Fruit fly (Drosophila melanogaster): ENCODE data around the gene CG33290.

DNA sequence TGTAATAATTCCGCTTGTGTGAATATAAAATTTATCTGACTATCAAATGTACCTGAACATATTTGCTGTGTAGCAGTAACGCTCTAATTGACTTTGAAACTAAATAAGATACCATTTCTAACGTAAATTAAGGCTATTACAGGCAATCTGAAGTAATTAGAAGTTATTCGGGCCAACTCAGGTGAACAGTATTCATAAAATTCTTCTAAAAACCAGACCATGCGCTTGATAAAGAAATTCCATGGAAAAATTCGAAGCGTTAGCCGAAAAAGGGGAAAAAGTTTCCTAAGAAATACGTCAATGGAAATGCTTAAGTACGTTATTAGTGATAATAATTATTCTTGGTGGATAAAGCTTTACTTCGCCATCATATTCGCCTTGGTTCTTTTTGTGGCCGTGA lies 7.8 kb upstream of the CG33290 start, which contains the start of gene ppk5:
- TF ChIP-seq Sox15 (GFP tag; optimal IDR thresholded peaks at IDR 0.05) (no peak), eg (GFP tag; IDR thresholded peaks at IDR 0.05) (no peak), CG34406 (GFP tag; optimal IDR thresholded peaks at IDR 0.05) (no peak), CG31627 (GFP tag; optimal IDR thresholded peaks at IDR 0.05) (no peak)
